Fruit fly (Drosophila melanogaster): ENCODE data around the gene CG31321.
A peak's percentile ranks its signal among the peaks of the same experiment; 100 is the strongest.

The CG31321 gene

DNA sequence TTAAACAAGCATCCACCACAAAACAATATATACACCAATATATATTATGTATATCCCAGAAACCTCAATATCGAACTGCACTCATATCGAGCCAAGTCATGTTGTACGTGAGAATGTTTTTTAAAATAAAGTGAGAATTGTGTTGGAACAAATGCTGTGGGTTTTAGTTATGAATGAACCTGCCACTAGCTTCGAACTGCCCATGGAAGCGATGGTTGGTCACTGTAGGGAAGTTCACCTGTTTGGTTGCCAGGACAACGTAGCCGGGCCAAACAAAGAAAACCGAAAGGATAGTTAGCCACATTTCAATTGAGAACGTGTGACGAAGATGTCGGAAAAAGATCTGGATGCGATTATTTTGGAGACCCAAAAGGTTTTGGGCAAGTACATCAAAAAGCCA is 8.0 kb upstream of the CG31321 start, which contains the start of gene IFT54:
IFT54 (plus strand) TSS at position 301 of the 400 bp plus-strand sequence.
- TF ChIP-seq CG8478 (optimal IDR thresholded peaks at IDR 0.05) (no peak), CTCF (optimal IDR thresholded peaks at IDR 0.05) (no peak)

DNA sequence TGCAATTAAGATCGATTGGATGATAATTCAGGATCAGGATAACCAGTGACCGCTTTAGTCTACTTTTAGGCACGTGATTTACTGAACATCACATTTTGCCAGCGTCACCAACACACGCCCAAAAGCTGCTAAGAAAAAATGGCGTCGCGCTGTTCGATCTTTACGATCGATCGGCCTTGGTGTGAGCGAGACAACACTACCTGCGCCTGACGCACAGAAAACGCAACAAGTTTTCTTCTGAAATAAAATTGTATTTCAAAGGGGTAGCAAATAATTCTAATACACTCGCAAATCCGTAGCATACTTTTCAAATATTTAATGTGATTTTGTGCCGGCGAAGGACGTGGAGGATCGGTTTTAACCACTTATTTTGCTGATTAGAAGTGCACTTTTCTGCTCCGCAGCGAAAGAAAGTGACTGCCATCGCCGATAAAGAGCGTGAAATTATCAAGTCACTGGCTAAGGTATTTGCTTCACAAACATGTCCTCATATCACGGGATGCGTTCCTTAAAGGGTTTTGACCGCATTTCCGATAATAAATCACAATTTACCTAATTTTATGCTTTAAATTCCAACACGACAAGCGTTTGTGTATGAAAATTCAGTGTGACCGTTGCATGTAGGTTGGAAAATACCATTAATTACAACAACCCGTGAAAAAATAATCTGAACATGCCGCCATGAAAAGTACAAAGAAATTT is 2.0 kb upstream of the CG31321 start:
- TF ChIP-seq CTCF (optimal IDR thresholded peaks at IDR 0.05) (peak in 1 of 2 experiments; percentile 26), CG8478 (optimal IDR thresholded peaks at IDR 0.05) (no peak)

DNA sequence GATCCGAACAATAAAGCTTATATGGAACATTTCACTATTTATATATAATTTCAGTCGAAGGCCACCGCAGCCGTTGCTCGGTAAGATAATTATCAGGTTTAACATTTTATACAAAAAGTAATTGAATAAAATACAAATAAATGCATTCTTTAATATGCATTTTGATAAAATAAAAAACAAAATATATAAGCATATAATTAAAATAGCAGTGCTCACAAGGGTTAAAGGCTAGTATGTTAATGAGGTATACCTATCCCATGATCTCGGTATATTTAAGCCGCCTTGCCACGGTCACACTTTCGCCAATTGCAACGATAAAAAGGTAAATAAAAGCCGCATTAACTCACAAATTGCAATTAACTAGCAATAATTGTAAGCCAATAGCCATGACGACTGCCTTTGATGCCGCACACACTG is 1.4 kb upstream of the CG31321 start, which contains the start of gene Polr2I:
Polr2I (plus strand) TSS at position 289 of the 417 bp plus-strand sequence.
- TF ChIP-seq CTCF (optimal IDR thresholded peaks at IDR 0.05) (no peak), CG8478 (optimal IDR thresholded peaks at IDR 0.05) (no peak)

DNA sequence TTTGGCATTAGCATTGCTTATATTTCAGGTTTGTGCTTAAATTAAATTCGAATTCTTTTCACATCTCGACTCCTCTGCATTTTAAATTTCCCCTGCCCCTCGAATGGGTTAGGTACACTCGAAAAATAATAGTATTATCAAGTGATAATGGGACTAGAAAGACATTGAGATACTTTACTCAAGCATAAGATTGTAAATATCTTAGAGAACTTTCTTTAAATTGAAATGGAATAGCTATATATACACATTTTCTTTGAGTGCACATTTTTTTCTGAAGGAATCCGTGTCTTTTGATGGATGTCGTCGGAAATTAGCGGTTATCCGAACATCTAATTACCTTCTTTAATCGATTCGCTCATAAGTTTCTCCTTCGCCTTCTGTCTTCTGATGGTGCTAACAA is 865 bp downstream of the CG31321 start:
- no peak for TF ChIP-seq CTCF (optimal IDR thresholded peaks at IDR 0.05)
- TF ChIP-seq CG8478 (optimal IDR thresholded peaks at IDR 0.05): no peak

DNA sequence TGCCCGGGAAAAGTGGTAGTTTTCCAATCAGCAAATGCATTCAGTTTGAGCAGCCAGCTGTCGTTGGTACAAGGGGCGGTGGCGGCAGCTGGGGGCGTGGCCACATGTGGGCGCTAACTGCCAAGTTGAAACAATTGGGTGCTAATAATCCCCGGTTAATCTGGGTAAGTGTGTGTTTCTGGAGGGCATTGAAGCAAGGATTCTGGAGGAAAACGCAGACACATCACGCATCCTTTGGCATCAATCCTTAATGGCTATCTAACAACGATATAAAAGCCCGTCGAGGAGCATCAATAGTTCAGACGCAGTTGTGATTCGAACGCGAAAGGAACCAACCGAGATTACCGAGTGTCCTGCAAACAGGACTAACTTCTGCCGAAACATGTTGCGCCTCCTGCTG is 4.4 kb downstream of the CG31321 start, which contains the start of gene Crz:
Crz (plus strand) TSS at position 301 of the 400 bp plus-strand sequence.
- TF ChIP-seq CTCF (optimal IDR thresholded peaks at IDR 0.05) (no peak), CG8478 (optimal IDR thresholded peaks at IDR 0.05) (no peak)

DNA sequence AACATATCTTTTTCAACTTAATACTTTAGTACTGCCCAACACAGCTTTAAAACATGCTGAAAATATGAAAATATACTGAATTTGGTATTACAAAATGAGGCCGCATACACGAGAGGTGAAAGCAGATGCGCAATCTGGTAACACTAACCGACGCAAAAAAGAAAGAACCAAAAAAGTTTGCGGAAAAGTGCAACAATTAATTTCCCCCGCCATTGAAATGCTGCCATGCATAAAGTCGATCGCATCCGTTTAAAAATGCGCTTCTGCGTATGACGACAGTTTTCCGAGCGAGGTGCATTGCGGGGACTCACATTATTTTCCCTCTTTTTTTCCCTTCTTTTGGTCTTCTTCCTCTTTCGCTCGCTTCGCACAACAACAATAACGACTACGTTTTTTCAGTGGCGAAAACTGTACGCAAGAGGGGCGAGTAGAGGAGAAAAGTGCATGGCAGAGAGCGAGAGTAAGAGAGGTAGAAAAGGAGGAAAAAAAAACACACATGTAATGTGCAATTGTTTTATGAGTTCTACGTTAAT is 5.8 kb downstream of the CG31321 start, which contains the start of gene Set8:
Set8 (plus strand) TSS at position 127 of the 533 bp plus-strand sequence.
- TF ChIP-seq CG8478 (optimal IDR thresholded peaks at IDR 0.05) (no peak), CTCF (optimal IDR thresholded peaks at IDR 0.05) (no peak)

DNA sequence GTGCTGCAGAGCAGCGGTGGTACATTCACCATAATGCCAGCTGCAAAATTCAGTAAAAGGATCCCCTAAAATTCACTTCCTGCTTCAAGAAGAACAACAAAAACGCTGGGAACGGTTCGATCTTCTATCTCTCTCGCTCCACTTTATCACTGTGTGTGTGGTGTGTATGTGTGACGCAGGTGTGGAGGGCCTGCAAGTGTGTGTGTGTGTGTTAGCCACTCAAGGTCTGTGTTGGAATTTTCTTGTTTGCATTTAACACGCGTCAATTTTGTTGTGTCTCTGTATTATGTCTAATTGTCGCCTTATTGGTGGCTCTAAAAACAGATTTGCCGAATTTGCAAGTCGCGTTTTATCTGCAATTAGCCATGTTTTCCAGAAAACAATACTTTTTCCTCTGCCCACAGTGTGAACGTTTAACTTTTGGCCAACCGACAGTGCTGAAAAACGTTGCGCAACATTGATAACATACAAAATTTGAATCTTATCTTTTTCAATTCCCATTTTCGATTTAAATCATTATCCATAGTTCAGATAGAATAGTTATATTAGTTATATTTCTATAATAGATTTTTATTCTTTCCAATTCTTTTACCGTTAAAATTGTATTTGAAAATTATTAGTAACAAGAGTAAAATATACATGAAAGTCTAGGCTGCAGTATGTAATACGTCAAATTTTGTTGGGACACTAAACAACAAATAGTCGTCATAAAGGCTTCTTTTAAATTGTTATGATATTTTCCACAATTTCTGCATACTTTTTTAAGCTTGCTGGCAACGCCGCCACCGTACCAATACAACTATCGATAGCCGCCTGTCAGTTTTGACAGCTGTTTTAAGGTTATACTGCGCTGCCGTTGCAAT is 16.3 kb downstream of the CG31321 start, which contains the start of the genes Afti and ATPsynE:
Afti (minus strand) TSS at position 440 of the 863 bp plus-strand sequence.
ATPsynE (plus strand) TSS at position 698 of the 863 bp plus-strand sequence.
- TF ChIP-seq CG8478 (optimal IDR thresholded peaks at IDR 0.05) (no peak), CTCF (optimal IDR thresholded peaks at IDR 0.05) (peak in 1 of 2 experiments; percentile 20)

DNA sequence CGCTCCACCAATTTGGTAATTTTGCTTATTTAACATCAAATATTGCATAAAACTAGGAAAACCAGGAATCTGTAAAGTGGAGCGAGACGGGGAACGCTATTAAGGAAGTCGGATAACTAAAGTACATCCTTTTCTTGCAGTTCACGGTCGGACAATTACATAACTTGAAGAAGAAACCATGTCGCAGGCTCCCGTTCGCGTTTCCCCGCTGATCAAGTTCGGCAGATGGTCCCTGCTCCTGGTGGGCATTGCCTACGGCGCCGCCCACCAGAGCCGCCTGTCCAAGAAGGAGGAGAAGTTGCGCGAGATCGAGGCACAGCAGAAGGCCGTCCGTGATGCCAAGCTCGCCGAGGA is 16.9 kb downstream of the CG31321 start:
- TF ChIP-seq CTCF (optimal IDR thresholded peaks at IDR 0.05) (no peak), CG8478 (optimal IDR thresholded peaks at IDR 0.05) (no peak)

DNA sequence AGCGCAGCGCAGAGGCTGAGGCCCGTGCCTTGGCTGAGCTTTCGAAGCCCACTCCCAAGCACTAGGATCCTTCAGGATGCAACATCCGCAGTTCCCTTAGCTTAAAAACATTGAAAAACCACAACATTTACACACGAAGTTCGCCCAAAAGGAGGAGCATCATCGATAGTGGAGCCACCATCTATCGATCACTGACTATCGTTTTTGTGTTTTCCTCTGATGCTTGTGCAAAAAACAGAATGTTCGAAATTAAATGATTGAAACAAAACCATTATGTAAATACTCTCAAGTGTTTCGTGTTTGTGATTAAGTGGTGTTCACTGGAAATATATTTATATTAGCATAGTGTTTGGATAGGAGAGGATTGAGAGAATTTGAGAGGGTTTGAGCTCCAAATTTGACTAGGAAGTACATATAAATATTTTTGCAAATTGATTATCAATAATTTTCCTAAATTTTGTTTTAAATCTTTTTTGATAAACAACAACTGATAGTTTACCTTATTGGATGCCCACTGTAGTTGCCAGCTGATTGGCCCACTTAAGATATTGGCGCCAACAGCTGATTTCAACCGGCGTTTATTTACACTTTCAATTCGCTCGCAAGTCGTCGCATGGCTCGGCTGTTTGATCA is 17.4 kb downstream of the CG31321 start, which contains the start of gene spn-B:
spn-B (plus strand) TSS at position 580 of the 633 bp plus-strand sequence.
- TF ChIP-seq CTCF (optimal IDR thresholded peaks at IDR 0.05): no peak
- no peak for TF ChIP-seq CG8478 (optimal IDR thresholded peaks at IDR 0.05)

DNA sequence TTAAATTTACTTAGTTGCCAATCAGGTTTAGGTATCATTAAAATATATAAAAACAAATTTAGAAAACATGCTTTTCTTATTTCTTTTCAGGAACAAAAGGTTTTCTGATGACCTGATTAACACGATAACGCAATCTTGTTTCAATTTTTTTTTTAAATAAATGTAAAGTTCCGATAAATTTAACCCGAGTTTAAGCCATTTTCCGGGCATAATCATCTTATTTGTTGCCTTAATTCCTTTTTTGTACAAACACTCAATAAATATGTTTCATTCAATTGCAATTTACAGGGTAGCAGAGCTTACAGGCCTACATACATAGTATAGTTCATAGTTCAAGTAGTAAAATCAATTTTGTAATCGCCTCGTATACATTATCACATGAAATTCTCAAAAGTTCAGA is 19.4 kb downstream of the CG31321 start:
- TF ChIP-seq CG8478 (optimal IDR thresholded peaks at IDR 0.05): no peak
- no peak for TF ChIP-seq CTCF (optimal IDR thresholded peaks at IDR 0.05)

DNA sequence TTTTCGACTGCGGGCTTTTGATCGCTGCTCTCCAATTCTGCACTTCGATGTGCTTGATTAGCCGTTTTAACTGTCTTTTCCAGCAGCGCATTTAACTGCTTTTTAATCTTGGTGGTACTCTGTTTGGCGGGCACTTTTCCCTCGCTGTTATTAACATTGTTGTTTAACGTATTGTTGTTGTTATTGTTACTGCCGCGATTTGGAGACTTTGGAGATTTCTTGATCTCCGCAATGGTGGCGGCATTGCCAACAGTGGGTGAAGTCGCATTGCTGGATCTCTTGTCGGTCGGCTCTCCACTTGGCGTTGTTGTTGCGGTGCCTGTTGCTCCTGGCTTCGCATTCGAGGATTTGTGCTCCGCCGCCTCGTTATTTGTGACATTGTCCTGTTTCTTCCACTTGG is 20.5 kb downstream of the CG31321 start:
- TF ChIP-seq CTCF (optimal IDR thresholded peaks at IDR 0.05) (no peak), CG8478 (optimal IDR thresholded peaks at IDR 0.05) (no peak)

DNA sequence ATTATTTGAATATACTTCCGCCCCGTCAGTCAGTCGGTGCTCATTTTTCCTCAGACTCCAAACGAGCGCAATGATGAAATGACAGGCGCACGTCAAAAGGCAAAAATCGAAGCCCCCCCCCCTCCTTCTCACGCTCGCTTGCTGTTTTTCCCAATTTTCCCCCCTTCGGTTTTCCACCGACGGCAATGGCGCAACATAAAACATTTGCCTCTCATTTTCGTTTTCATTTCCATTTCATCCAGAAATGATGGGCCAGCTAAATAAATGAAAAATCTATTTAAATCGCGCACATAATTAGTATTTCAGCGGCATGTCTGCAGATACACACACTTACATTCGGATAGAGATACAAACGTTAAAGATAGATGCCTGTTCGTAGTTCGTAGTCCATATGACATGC is 21.3 kb downstream of the CG31321 start:
- TF ChIP-seq CTCF (optimal IDR thresholded peaks at IDR 0.05): no peak
- no peak for TF ChIP-seq CG8478 (optimal IDR thresholded peaks at IDR 0.05)

DNA sequence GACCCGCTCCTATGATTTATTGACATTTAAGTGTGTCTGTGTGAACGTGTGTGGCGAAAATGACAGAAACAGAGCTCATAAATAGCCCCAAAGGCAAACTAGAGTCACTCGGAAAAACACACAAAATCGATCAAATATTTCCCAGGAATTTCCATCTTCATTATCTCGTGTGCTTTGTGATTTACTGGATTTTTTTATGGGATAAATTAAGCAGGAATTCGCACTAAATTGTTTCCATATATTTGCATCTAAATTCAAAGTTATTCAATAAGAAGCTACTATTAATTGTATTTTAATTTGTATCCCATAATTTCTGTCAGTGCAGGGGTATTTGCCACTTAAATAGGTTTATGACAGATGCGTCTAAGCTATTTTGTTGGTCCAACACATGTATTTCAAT is 22.6 kb downstream of the CG31321 start:
- no peak for TF ChIP-seq CG8478 (optimal IDR thresholded peaks at IDR 0.05)
- TF ChIP-seq CTCF (optimal IDR thresholded peaks at IDR 0.05): no peak

DNA sequence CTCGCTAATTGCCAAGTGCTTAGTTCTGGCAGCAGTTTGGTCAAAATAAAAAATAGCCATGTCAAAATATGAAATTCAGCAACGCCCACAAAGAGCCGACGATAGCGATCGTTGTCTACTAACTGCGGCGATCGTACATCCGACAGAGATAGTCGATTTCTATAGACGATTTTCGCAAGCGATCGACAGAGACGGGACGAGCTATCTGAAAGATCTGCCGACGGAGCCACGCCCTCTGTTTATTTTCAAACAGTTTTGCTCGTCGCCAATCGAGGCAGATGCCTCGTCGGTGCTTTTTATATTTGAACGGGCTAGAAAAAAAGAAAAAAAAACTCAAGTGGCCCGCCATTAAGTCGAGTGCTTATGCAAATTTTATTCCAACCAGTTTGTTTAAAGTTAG is 25.3 kb downstream of the CG31321 start:
- TF ChIP-seq CTCF (optimal IDR thresholded peaks at IDR 0.05) (no peak), CG8478 (optimal IDR thresholded peaks at IDR 0.05) (no peak)

DNA sequence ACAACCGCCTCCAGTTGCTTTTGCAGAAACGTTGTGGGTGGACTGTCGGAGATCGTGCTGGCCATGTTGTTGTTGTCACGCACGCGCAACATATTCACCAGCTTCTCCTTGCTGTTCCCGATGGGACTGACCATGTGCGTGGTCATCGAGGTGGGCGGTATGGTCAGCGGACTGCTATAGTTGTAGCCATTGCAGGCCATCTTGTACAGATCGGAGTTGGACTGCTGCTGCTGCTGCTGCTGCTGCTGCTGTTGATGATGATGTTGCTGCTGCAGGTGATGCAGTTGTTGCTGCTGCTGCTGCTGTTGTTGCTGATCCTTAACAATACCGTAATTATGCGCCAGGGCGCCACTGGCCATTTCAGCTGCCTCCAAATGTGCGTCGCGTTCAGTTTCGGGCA is 34.6 kb downstream of the CG31321 start:
- TF ChIP-seq CTCF (optimal IDR thresholded peaks at IDR 0.05) (no peak), CG8478 (optimal IDR thresholded peaks at IDR 0.05) (no peak)

Data from S2 (cell line).